Fruit fly (Drosophila melanogaster) whole organism, adult: Measurements from ENCODE around the gene COX6B.

Source experiments
- Clk ChIP-seq: fragments of 200-800 bp; sonication (Bioruptor generic); optimal IDR thresholded peaks from 2 replicates; lab custom pipeline; 2017; ENCODE audit warnings: missing biosample characterization, missing genetic modification characterization
- cic ChIP-seq: fragments of 200-800 bp; sonication (Bioruptor generic); optimal IDR thresholded peaks from 2 replicates; lab custom pipeline; 2017; ENCODE audit warnings: missing biosample characterization, mild to moderate bottlenecking, missing genetic modification characterization, moderate library complexity
- kay ChIP-seq: fragments of 200-800 bp; sonication (Bioruptor generic); peaks from one replicate; lab custom pipeline; 2016; ENCODE audit warnings: missing biosample characterization, missing genetic modification characterization, borderline replicate concordance

DNA sequence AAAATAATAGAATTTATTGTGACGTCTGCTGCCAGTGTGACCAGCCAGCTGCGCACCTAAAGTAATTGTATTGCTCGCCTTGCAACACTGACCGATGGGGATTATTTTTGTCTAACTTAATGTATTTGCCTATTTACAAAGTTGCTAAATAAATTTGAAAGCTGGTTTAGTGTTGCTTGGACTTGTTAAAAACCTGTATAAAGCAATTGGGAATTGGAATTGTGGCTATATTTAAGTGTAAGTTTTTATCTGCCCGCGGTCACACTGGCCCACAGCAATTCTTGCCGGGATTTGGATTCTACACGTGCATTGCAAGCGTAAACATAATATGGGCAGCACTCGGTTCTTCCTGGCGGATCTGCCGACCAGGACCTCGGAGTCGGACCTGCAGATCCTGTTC is 40.1 kb downstream of the COX6B start, which contains the start of the genes CG14230 and CG14232:
- no peak for TF ChIP-seq cic (GFP tag; lab: Kevin White, UChicago)
- TF ChIP-seq kay = no peak
- TF ChIP-seq Clk = no peak
